5 worm cellular contexts compared by ENCODE assay signal in the genomic region with DNA sequence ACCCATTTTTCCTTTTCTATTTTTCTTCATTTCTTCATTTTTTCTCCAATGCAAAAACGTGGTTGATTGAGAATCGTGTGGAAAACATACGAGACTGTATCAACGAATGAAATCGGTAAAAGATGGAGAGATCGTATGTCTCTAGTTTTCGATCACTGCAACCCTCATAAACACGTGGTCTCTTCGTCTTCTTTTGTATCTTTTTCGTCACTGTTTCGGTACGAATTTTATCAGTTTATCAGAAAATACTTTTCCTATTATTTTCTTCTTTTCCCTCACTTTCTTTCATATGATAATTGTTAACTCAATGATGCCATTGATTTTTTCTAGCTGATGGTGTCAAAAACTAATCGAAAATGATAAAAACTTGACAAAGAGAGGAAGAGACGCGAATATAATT.
A peak's percentile ranks its signal among the peaks of the same experiment; 100 is the strongest.
TF ChIP-seq lines count a peak whose summit lies in the region.

No protein-coding gene starts in this region.

TF ChIP-seq in whole organism, L1 larva, 84 proteins besides CTCF, POLR2A, EP300 and RAD21 (continues in another document):
- TF ChIP-seq nhr-28 (tag; optimal IDR thresholded peaks at IDR 0.05; lab: Kevin White, UChicago) (no peak), blmp-1 (tag; optimal IDR thresholded peaks at IDR 0.05; lab: Kevin White, UChicago) (peak; percentile 89), efl-1 (optimal IDR thresholded peaks at IDR 0.05; lab: Kevin White, UChicago) (no peak), efl-1 (GFP tag; optimal IDR thresholded peaks at IDR 0.05 in 1 of 2; lab: Kevin White, UChicago) (peak in 1 of 2 experiments; percentile 33), sup-37 (GFP tag; optimal IDR thresholded peaks at IDR 0.05; lab: Kevin White, UChicago) (no peak), lin-14 (GFP tag; optimal IDR thresholded peaks at IDR 0.05; lab: Kevin White, UChicago) (peak; percentile 79), snu-23 (GFP tag; optimal IDR thresholded peaks at IDR 0.05; lab: Kevin White, UChicago) (peak; percentile 61), ceh-8 (GFP tag; optimal IDR thresholded peaks at IDR 0.05; lab: Kevin White, UChicago) (no peak), elt-2 (tag; optimal IDR thresholded peaks at IDR 0.05; lab: Kevin White, UChicago) (peak; percentile 74), unc-30 (tag; optimal IDR thresholded peaks at IDR 0.05; lab: Kevin White, UChicago) (no peak), nhr-85 (tag; lab: Kevin White, UChicago) (peak; percentile 91), lin-35 (GFP tag; optimal IDR thresholded peaks at IDR 0.05; lab: Kevin White, UChicago) (peak in 1 of 2 experiments; percentile 71), nhr-19 (GFP tag; conservative IDR thresholded peaks at IDR 0.05; lab: Robert Waterston, UW) (peak; percentile 32), nhr-90 (tag; optimal IDR thresholded peaks at IDR 0.05; lab: Kevin White, UChicago; ENCODE audit: poor library complexity) (peak; percentile 64), tbx-2 (tag; optimal IDR thresholded peaks at IDR 0.05; lab: Kevin White, UChicago) (peak; percentile 31), elt-3 (tag; optimal IDR thresholded peaks at IDR 0.05; lab: Kevin White, UChicago) (peak in 4 of 6 experiments; percentile 26 to 81 (median 74)), nhr-71 (tag; optimal IDR thresholded peaks at IDR 0.05; lab: Kevin White, UChicago) (peak; percentile 71)

TF ChIP-seq in whole organism, L2 larva, 48 proteins besides CTCF, POLR2A, EP300 and RAD21 (continues in another document):
- TF ChIP-seq nhr-237 (tag; optimal IDR thresholded peaks at IDR 0.05; lab: Kevin White, UChicago) (no peak), peb-1 (tag; optimal IDR thresholded peaks at IDR 0.05; lab: Kevin White, UChicago) (no peak), ZK546.5 (tag; optimal IDR thresholded peaks at IDR 0.05; lab: Kevin White, UChicago) (no peak), nhr-6 (tag; optimal IDR thresholded peaks at IDR 0.05; lab: Kevin White, UChicago) (no peak), dmd-4 (tag; optimal IDR thresholded peaks at IDR 0.05; lab: Kevin White, UChicago) (no peak), unc-55 (GFP tag; optimal IDR thresholded peaks at IDR 0.05; lab: Kevin White, UChicago) (no peak), elt-1 (tag; optimal IDR thresholded peaks at IDR 0.05; lab: Kevin White, UChicago) (no peak), nhr-10 (tag; optimal IDR thresholded peaks at IDR 0.05; lab: Kevin White, UChicago) (no peak), nhr-21 (tag; optimal IDR thresholded peaks at IDR 0.05; lab: Kevin White, UChicago) (peak; percentile 75), ztf-1 (GFP tag; conservative IDR thresholded peaks at IDR 0.05; lab: Robert Waterston, UW) (no peak), ztf-11 (tag; optimal IDR thresholded peaks at IDR 0.05; lab: Kevin White, UChicago) (no peak), crh-2 (tag; optimal IDR thresholded peaks at IDR 0.05; lab: Kevin White, UChicago) (peak; percentile 53), C34F6.9 (tag; optimal IDR thresholded peaks at IDR 0.05; lab: Kevin White, UChicago) (no peak), lin-39 (tag; optimal IDR thresholded peaks at IDR 0.05; lab: Kevin White, UChicago) (no peak), sma-3 (GFP tag; optimal IDR thresholded peaks at IDR 0.05; lab: Kevin White, UChicago) (peak; percentile 54), nhr-25 (tag; optimal IDR thresholded peaks at IDR 0.05; lab: Kevin White, UChicago) (peak; percentile 81), gmeb-1 (tag; optimal IDR thresholded peaks at IDR 0.05; lab: Kevin White, UChicago) (peak; percentile 40), nhr-12 (tag; optimal IDR thresholded peaks at IDR 0.05; lab: Kevin White, UChicago) (no peak), F13H6.1 (tag; optimal IDR thresholded peaks at IDR 0.05; lab: Kevin White, UChicago) (no peak)

TF ChIP-seq in whole organism, L3 larva, 47 proteins besides CTCF, POLR2A, EP300 and RAD21:
- TF ChIP-seq nhr-23 (tag; optimal IDR thresholded peaks at IDR 0.05; lab: Kevin White, UChicago) (peak; percentile 58), pqm-1 (tag; optimal IDR thresholded peaks at IDR 0.05; lab: Kevin White, UChicago) (peak; percentile 50), ceh-82 (tag; optimal IDR thresholded peaks at IDR 0.05; lab: Kevin White, UChicago) (no peak), unc-62 (GFP tag; optimal IDR thresholded peaks at IDR 0.05; lab: Kevin White, UChicago) (no peak), zag-1 (tag; optimal IDR thresholded peaks at IDR 0.05; lab: Kevin White, UChicago) (no peak), nhr-25 (tag; optimal IDR thresholded peaks at IDR 0.05; lab: Kevin White, UChicago) (peak; percentile 47), jun-1 (tag; optimal IDR thresholded peaks at IDR 0.05; lab: Kevin White, UChicago) (peak; percentile 70), nhr-43 (tag; optimal IDR thresholded peaks at IDR 0.05; lab: Kevin White, UChicago; ENCODE audit: poor library complexity, severe bottlenecking) (peak; percentile 87), unc-39 (tag; optimal IDR thresholded peaks at IDR 0.05; lab: Kevin White, UChicago) (no peak), nhr-76 (tag; optimal IDR thresholded peaks at IDR 0.05; lab: Kevin White, UChicago) (peak; percentile 17), fkh-2 (tag; optimal IDR thresholded peaks at IDR 0.05; lab: Kevin White, UChicago) (no peak), aly-2 (tag; optimal IDR thresholded peaks at IDR 0.05; lab: Kevin White, UChicago) (no peak), nhr-12 (tag; optimal IDR thresholded peaks at IDR 0.05; lab: Kevin White, UChicago) (no peak), elt-2 (tag; optimal IDR thresholded peaks at IDR 0.05; lab: Kevin White, UChicago) (peak; percentile 81), pha-4 (tag; optimal IDR thresholded peaks at IDR 0.05; lab: Kevin White, UChicago) (peak; percentile 53), ceh-28 (tag; optimal IDR thresholded peaks at IDR 0.05; lab: Kevin White, UChicago) (peak; percentile 14), nhr-11 (tag; optimal IDR thresholded peaks at IDR 0.05; lab: Kevin White, UChicago) (no peak)

TF ChIP-seq in whole organism, L4 larva, 104 proteins besides CTCF, POLR2A, EP300 and RAD21 (continues in another document):
- TF ChIP-seq zfp-3 (GFP tag; conservative IDR thresholded peaks at IDR 0.05; lab: Robert Waterston, UW) (no peak), mdl-1 (tag; optimal IDR thresholded peaks at IDR 0.05; lab: Kevin White, UChicago) (peak in 1 of 2 experiments; percentile 81), lin-15B (tag; optimal IDR thresholded peaks at IDR 0.05; lab: Kevin White, UChicago) (no peak), ctbp-1 (GFP tag; IDR thresholded peaks at IDR 0.05; lab: Robert Waterston, UW) (no peak), set-16 (GFP tag; IDR thresholded peaks at IDR 0.05; lab: Robert Waterston, UW) (no peak), dve-1 (tag; optimal IDR thresholded peaks at IDR 0.05; lab: Kevin White, UChicago; ENCODE audit: insufficient read depth) (peak; percentile 74), nhr-48 (tag; optimal IDR thresholded peaks at IDR 0.05; lab: Kevin White, UChicago) (peak; percentile 81), nhr-28 (tag; optimal IDR thresholded peaks at IDR 0.05; lab: Kevin White, UChicago) (peak; percentile 87), hmg-1.1 (GFP tag; IDR thresholded peaks at IDR 0.05; lab: Robert Waterston, UW) (no peak), dmd-6 (GFP tag; IDR thresholded peaks at IDR 0.05; lab: Robert Waterston, UW) (peak; percentile 92), dpl-1 (GFP tag; optimal IDR thresholded peaks at IDR 0.05; lab: Kevin White, UChicago) (peak; percentile 14), D1046.2 (GFP tag; IDR thresholded peaks at IDR 0.05; lab: Robert Waterston, UW) (no peak), hlh-30 (tag; optimal IDR thresholded peaks at IDR 0.05; lab: Kevin White, UChicago; ENCODE audit: insufficient read depth) (peak; percentile 76), pqm-1 (tag; optimal IDR thresholded peaks at IDR 0.05; lab: Kevin White, UChicago) (peak; percentile 11), php-3 (GFP tag; IDR thresholded peaks at IDR 0.05; lab: Robert Waterston, UW) (0 out of 2 replicates have a peak, but pooled peaks have one; percentile 20), daf-16 (GFP tag; optimal IDR thresholded peaks at IDR 0.05; lab: Kevin White, UChicago) (no peak), daf-16 (tag; optimal IDR thresholded peaks at IDR 0.05; lab: Kevin White, UChicago) (peak; percentile 88), mxl-3 (GFP tag; optimal IDR thresholded peaks at IDR 0.05; lab: Kevin White, UChicago) (peak; percentile 90), lin-13 (GFP tag; optimal IDR thresholded peaks at IDR 0.05; lab: Kevin White, UChicago) (no peak), mxl-2 (GFP tag; conservative IDR thresholded peaks at IDR 0.05; lab: Robert Waterston, UW) (no peak)

TF ChIP-seq in whole organism, young adult, 124 proteins besides CTCF, POLR2A, EP300 and RAD21:
- TF ChIP-seq let-607 (tag; optimal IDR thresholded peaks at IDR 0.05; lab: Kevin White, UChicago) (peak in 1 of 2 experiments; percentile 8), cebp-1 (GFP tag; IDR thresholded peaks at IDR 0.05; lab: Robert Waterston, UW) (no peak), cebp-1 (tag; optimal IDR thresholded peaks at IDR 0.05; lab: Kevin White, UChicago) (peak; percentile 47), lir-1 (GFP tag; conservative IDR thresholded peaks at IDR 0.05; lab: Robert Waterston, UW) (no peak), lin-40 (tag; optimal IDR thresholded peaks at IDR 0.05; lab: Kevin White, UChicago) (peak; percentile 52), nhr-80 (tag; optimal IDR thresholded peaks at IDR 0.05; lab: Kevin White, UChicago) (peak; percentile 89), atf-7 (tag; optimal IDR thresholded peaks at IDR 0.05; lab: Kevin White, UChicago) (peak; percentile 0), ztf-6 (GFP tag; IDR thresholded peaks at IDR 0.05; lab: Robert Waterston, UW) (no peak), mxl-1 (tag; optimal IDR thresholded peaks at IDR 0.05; lab: Kevin White, UChicago) (no peak), attf-5 (GFP tag; optimal IDR thresholded peaks at IDR 0.05; lab: Kevin White, UChicago) (peak; percentile 14)
